Worm (Caenorhabditis elegans) whole organism, mixed stage, embryonic: ENCODE measurements around the gene C24F3.2.
A peak's percentile ranks its signal among the peaks of the same experiment; 100 is the strongest.

ENCODE experiments used
- M03D4.4 ChIP-seq: sonication (generic microtip); optimal IDR thresholded peaks from 2 replicates; lab custom pipeline; 2017; ENCODE audit warnings: mild to moderate bottlenecking, missing genetic modification characterization, missing compliant biosample characterization
- bed-3 ChIP-seq: fragments of 200-800 bp; sonication (Bioruptor generic); optimal IDR thresholded peaks from 3 replicates; lab custom pipeline; 2018; ENCODE audit warnings: mild to moderate bottlenecking, missing genetic modification characterization, moderate library complexity, missing compliant biosample characterization
- blmp-1 ChIP-seq: fragments of 150-350 bp; optimal IDR thresholded peaks from 2 replicates; lab custom pipeline; 2014; ENCODE audit warnings: missing biosample characterization, missing genetic modification characterization
- ceh-39 ChIP-seq: fragments of 150-350 bp; optimal IDR thresholded peaks from 2 replicates; lab custom pipeline; 2014; ENCODE audit warnings: missing biosample characterization, missing genetic modification characterization
- cnd-1 ChIP-seq: fragments of 200-800 bp; sonication (Bioruptor generic); optimal IDR thresholded peaks from 2 replicates; lab custom pipeline; 2018; ENCODE audit warnings: mild to moderate bottlenecking, missing genetic modification characterization, missing compliant biosample characterization
- elt-1 ChIP-seq: sonication (generic microtip); optimal IDR thresholded peaks from 2 replicates; lab custom pipeline; 2017; ENCODE audit warnings: missing genetic modification characterization, mild to moderate bottlenecking, missing compliant biosample characterization, antibody characterized with exemption, moderate library complexity, borderline replicate concordance; ENCODE audit not compliant: insufficient read depth
- elt-3 ChIP-seq: fragments of 150-350 bp; optimal IDR thresholded peaks from 2 replicates; lab custom pipeline; 2014; ENCODE audit warnings: missing biosample characterization, missing genetic modification characterization
- flh-1 ChIP-seq: fragments of 200-800 bp; sonication (Bioruptor generic); optimal IDR thresholded peaks from 2 replicates; lab custom pipeline; 2018; ENCODE audit warnings: mild to moderate bottlenecking, missing genetic modification characterization, moderate library complexity, missing compliant biosample characterization
- hlh-1 ChIP-seq: fragments of 150-350 bp; optimal IDR thresholded peaks from 2 replicates; lab custom pipeline; 2014; ENCODE audit warnings: missing biosample characterization, missing genetic modification reagents, missing genetic modification characterization
- lin-13 ChIP-seq: fragments of 150-350 bp; optimal IDR thresholded peaks from 2 replicates; lab custom pipeline; 2014; ENCODE audit warnings: missing biosample characterization, missing genetic modification characterization
- lin-32 ChIP-seq: fragments of 200-800 bp; sonication (Bioruptor generic); optimal IDR thresholded peaks from 2 replicates; lab custom pipeline; 2018; ENCODE audit warnings: mild to moderate bottlenecking, missing genetic modification characterization, missing compliant biosample characterization
- lsy-2 ChIP-seq: fragments of 150-350 bp; optimal IDR thresholded peaks from 2 replicates; lab custom pipeline; 2014; ENCODE audit warnings: missing biosample characterization, missing genetic modification characterization
- mab-5 ChIP-seq: fragments of 150-350 bp; optimal IDR thresholded peaks from 2 replicates; lab custom pipeline; 2014; ENCODE audit warnings: missing biosample characterization, missing genetic modification characterization
- mep-1 ChIP-seq: fragments of 150-350 bp; optimal IDR thresholded peaks from 2 replicates; lab custom pipeline; 2017; ENCODE audit warnings: missing biosample characterization, missing genetic modification reagents, missing genetic modification characterization, inconsistent platforms
- mls-2 ChIP-seq: sonication (generic microtip); optimal IDR thresholded peaks from 2 replicates; lab custom pipeline; 2016; ENCODE audit warnings: mild to moderate bottlenecking, missing genetic modification characterization, moderate library complexity, missing compliant biosample characterization
- nhr-12 ChIP-seq: fragments of 150-350 bp; optimal IDR thresholded peaks from 2 replicates; lab custom pipeline; 2014; ENCODE audit warnings: missing biosample characterization, missing genetic modification characterization
- nhr-2 ChIP-seq: fragments of 150-350 bp; optimal IDR thresholded peaks from 2 replicates; lab custom pipeline; 2014; ENCODE audit warnings: missing biosample characterization, missing genetic modification characterization
- nhr-237 ChIP-seq: fragments of 150-350 bp; optimal IDR thresholded peaks from 2 replicates; lab custom pipeline; 2014; ENCODE audit warnings: missing biosample characterization, missing genetic modification characterization
- nhr-76 ChIP-seq: sonication (generic microtip); optimal IDR thresholded peaks from 2 replicates; lab custom pipeline; 2017; ENCODE audit warnings: missing biosample characterization, missing genetic modification characterization
- pha-4 ChIP-seq: fragments of 150-350 bp; optimal IDR thresholded peaks from 2 replicates; lab custom pipeline; 2018; ENCODE audit warnings: missing biosample characterization, missing genetic modification reagents, missing genetic modification characterization
- sem-2 ChIP-seq: fragments of 200-800 bp; sonication (Bioruptor generic); optimal IDR thresholded peaks from 2 replicates; lab custom pipeline; 2018; ENCODE audit warnings: mild to moderate bottlenecking, missing genetic modification characterization, missing compliant biosample characterization
- sptf-1 ChIP-seq: sonication (generic microtip); optimal IDR thresholded peaks from 2 replicates; lab custom pipeline; 2017; ENCODE audit warnings: mild to moderate bottlenecking, missing genetic modification characterization, moderate library complexity, missing compliant biosample characterization
- unc-120 ChIP-seq: sonication (generic microtip); optimal IDR thresholded peaks from 2 replicates; lab custom pipeline; 2017; ENCODE audit warnings: missing genetic modification characterization, missing compliant biosample characterization; ENCODE audit not compliant: poor library complexity, severe bottlenecking
- unc-39 ChIP-seq: fragments of 150-350 bp; optimal IDR thresholded peaks from 2 replicates; lab custom pipeline; 2014; ENCODE audit warnings: missing biosample characterization, missing genetic modification characterization
- unc-62 ChIP-seq: fragments of 150-350 bp; optimal IDR thresholded peaks from 2 replicates; lab custom pipeline; 2014; ENCODE audit warnings: missing biosample characterization, missing genetic modification reagents, missing genetic modification characterization
- zip-8 ChIP-seq: fragments of 150-350 bp; optimal IDR thresholded peaks from 2 replicates; lab custom pipeline; 2014; ENCODE audit warnings: missing biosample characterization, missing genetic modification characterization
- ztf-11 ChIP-seq: fragments of 150-350 bp; optimal IDR thresholded peaks from 2 replicates; lab custom pipeline; 2014; ENCODE audit warnings: missing biosample characterization, missing genetic modification characterization

The C24F3.2 gene

ce11 chrIV:10239045-10239444, 16.7 kb downstream of the C24F3.2 start, which contains the start of gene ech-8:
Gene ech-8 (minus strand): TSS chrIV:10239176.
- no peak for TF ChIP-seq lin-32 (GFP tag; lab: Kevin White, UChicago)

ce11 chrIV:10241659-10242058, 19.3 kb downstream of the C24F3.2 start, which contains the start of gene lipl-7:
Gene lipl-7 (minus strand): TSS chrIV:10241823.
- TF ChIP-seq ceh-39 (tag; lab: Kevin White, UChicago) (no peak), bed-3 (GFP tag; lab: Kevin White, UChicago) (no peak), nhr-2 (tag; lab: Kevin White, UChicago) (peak; percentile 93), hlh-1 (tag; lab: Kevin White, UChicago) (peak; percentile 56), unc-120 (tag; lab: Kevin White, UChicago) (no peak), sem-2 (no peak), mls-2 (tag; lab: Kevin White, UChicago) (no peak), unc-62 (GFP tag; lab: Kevin White, UChicago) (no peak)

ce11 chrIV:10242458-10243123, 20.3 kb downstream of the C24F3.2 start:
- TF ChIP-seq unc-39 (tag; lab: Kevin White, UChicago): no peak
- TF ChIP-seq nhr-12 (tag; lab: Kevin White, UChicago): no peak
- TF ChIP-seq ztf-11 (tag; lab: Kevin White, UChicago): no peak
- no peak for TF ChIP-seq cnd-1
- no peak for TF ChIP-seq nhr-237
- no peak for TF ChIP-seq elt-3 (tag; lab: Kevin White, UChicago)
- no peak for TF ChIP-seq mab-5 (tag; lab: Kevin White, UChicago)
- TF ChIP-seq hlh-1 (tag; lab: Kevin White, UChicago): no peak
- no peak for TF ChIP-seq pha-4
- no peak for TF ChIP-seq bed-3 (GFP tag; lab: Kevin White, UChicago)
- TF ChIP-seq unc-120 (tag; lab: Kevin White, UChicago): no peak
- no peak for TF ChIP-seq zip-8
- no peak for TF ChIP-seq lsy-2
- no peak for TF ChIP-seq lin-32 (GFP tag; lab: Kevin White, UChicago)
- TF ChIP-seq lin-13 (tag; lab: Kevin White, UChicago): no peak
- no peak for TF ChIP-seq M03D4.4 (tag; lab: Kevin White, UChicago)
- no peak for TF ChIP-seq flh-1

DNA sequence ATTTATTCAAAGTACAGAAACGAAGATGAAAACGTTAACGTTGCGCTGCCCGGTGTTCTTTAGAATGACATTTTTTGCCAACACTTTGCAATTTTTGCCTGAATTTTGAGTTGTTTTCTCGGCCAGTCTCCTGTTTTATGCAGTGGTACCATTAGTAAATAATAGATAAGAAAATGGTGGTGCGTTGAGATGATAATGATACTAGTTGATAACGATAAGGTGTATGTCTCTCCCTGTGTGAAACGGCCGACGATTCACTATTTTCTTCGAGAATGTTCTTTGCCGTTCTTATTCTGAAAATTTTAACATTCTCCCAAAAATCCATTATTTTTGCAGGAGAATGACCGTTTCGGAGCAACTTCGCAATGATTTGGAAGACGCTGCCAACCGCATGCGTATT, 20.9 kb downstream of the C24F3.2 start, which contains the start of gene tkt-1:
TSS of gene tkt-1 (plus strand) at position 337 of the 400 bp plus-strand sequence.
- TF ChIP-seq elt-3 (tag; lab: Kevin White, UChicago): no peak
- TF ChIP-seq sptf-1 (tag; lab: Kevin White, UChicago): no peak
- TF ChIP-seq nhr-237: no peak
- TF ChIP-seq mab-5 (tag; lab: Kevin White, UChicago): no peak
- TF ChIP-seq mep-1 (tag; lab: Kevin White, UChicago): no peak
- no peak for TF ChIP-seq nhr-2 (tag; lab: Kevin White, UChicago)
- no peak for TF ChIP-seq lsy-2
- no peak for TF ChIP-seq M03D4.4 (tag; lab: Kevin White, UChicago)
- no peak for TF ChIP-seq mls-2 (tag; lab: Kevin White, UChicago)
- TF ChIP-seq unc-62 (GFP tag; lab: Kevin White, UChicago): no peak
- TF ChIP-seq unc-120 (tag; lab: Kevin White, UChicago): no peak
- no peak for TF ChIP-seq cnd-1
- no peak for TF ChIP-seq bed-3 (GFP tag; lab: Kevin White, UChicago)
- TF ChIP-seq lin-32 (GFP tag; lab: Kevin White, UChicago): no peak
- no peak for TF ChIP-seq pha-4
- TF ChIP-seq nhr-76 (tag; lab: Kevin White, UChicago): no peak
- TF ChIP-seq hlh-1 (tag; lab: Kevin White, UChicago): no peak
- no peak for TF ChIP-seq unc-39 (tag; lab: Kevin White, UChicago)

ce11 chrIV:10245666-10246210, 23.4 kb downstream of the C24F3.2 start, which contains the start of gene F01G10.10:
Gene F01G10.10 (plus strand): TSS chrIV:10246160.
- TF ChIP-seq mab-5 (tag; lab: Kevin White, UChicago) (no peak), elt-1 (tag; lab: Kevin White, UChicago) (no peak), nhr-2 (tag; lab: Kevin White, UChicago) (no peak), blmp-1 (peak; percentile 66), elt-3 (tag; lab: Kevin White, UChicago) (no peak)
